Worm (Caenorhabditis elegans): ENCODE data around the gene adah-1.

DNA sequence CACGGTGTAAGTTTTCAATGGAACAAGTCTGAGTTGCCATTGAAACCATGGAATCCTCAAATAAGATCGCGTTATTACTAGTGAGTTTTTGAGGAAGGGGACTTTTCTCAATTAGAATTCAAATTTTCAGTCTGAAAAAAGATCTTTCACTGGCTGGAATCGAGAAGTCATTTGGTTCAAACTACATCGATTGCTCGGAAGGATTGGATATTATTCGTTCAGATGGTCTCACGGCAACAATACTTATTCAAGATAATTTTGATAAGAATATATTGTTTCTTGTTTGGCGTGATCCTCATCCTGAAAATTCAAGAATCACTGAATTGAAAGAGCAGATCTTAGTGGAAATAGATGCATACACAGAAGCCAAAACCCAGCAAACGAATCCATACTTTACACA lies 43.4 kb downstream of the adah-1 start:
- TF ChIP-seq nhr-25 (tag; optimal IDR thresholded peaks at IDR 0.05) (no peak), mdl-1 (tag; optimal IDR thresholded peaks at IDR 0.05) (no peak), alr-1 (tag; optimal IDR thresholded peaks at IDR 0.05) (no peak), fos-1 (tag; optimal IDR thresholded peaks at IDR 0.05) (no peak), ztf-11 (tag; optimal IDR thresholded peaks at IDR 0.05) (no peak), ztf-4 (tag; optimal IDR thresholded peaks at IDR 0.05) (no peak), egl-27 (tag; optimal IDR thresholded peaks at IDR 0.05) (no peak), lin-13 (GFP tag; optimal IDR thresholded peaks at IDR 0.05) (no peak), R02D3.7 (tag; optimal IDR thresholded peaks at IDR 0.05) (no peak), lin-39 (tag; optimal IDR thresholded peaks at IDR 0.05) (no peak), elt-1 (tag; optimal IDR thresholded peaks at IDR 0.05) (no peak), ZK546.5 (tag; optimal IDR thresholded peaks at IDR 0.05) (no peak)

Data from whole organism, L2 larva.